Worm (Caenorhabditis elegans) whole organism, L1 larva: ENCODE results near the gene cdt-2.

Source experiments
- C16A3.4 ChIP-seq: fragments of 150-350 bp; optimal IDR thresholded peaks from 2 replicates; lab custom pipeline; 2014; ENCODE audit warnings: missing biosample characterization, missing genetic modification characterization
- F16B12.6 ChIP-seq: fragments of 150-350 bp; optimal IDR thresholded peaks from 2 replicates; lab custom pipeline; 2014; ENCODE audit warnings: missing biosample characterization, missing genetic modification characterization
- aha-1 ChIP-seq: fragments of 150-350 bp; optimal IDR thresholded peaks from 2 replicates; lab custom pipeline; 2014; ENCODE audit warnings: missing biosample characterization, missing genetic modification characterization
- ama-1 ChIP-seq: fragments of 150-350 bp; optimal IDR thresholded peaks from 2 replicates; lab custom pipeline; 2014
- ceh-8 ChIP-seq: fragments of 200-800 bp; sonication (Bioruptor generic); optimal IDR thresholded peaks from 2 replicates; lab custom pipeline; 2018; ENCODE audit warnings: mild to moderate bottlenecking, missing genetic modification characterization, moderate library complexity, missing compliant biosample characterization
- ceh-82 ChIP-seq, 3 experiments: fragments of 150-350 bp in 1 of 3; sonication (generic microtip) in 2 of 3; optimal IDR thresholded peaks; 2 replicates each; lab custom pipeline; 2014 to 2017; ENCODE audit warnings: missing biosample characterization in 3 of 3, missing genetic modification characterization in 3 of 3
- ceh-88 ChIP-seq: fragments of 200-800 bp; sonication (Bioruptor generic); IDR thresholded peaks from 2 replicates; pipeline ENCODE4 v1.3.6; 2022; ENCODE audit warnings: missing genetic modification characterization, missing compliant biosample characterization
- efl-1 ChIP-seq, 4 experiments: fragments of 150-350 bp; optimal IDR thresholded peaks in 3 of 4; peaks in 1 of 4; 1 replicate in 1 of 4; 2 replicates in 3 of 4; lab custom pipeline; 2014; ENCODE audit warnings: missing biosample characterization in 2 of 4, missing genetic modification characterization in 2 of 4, missing genetic modification reagents in 2 of 4
- efl-3 ChIP-seq: fragments of 200-800 bp; sonication (Bioruptor generic); optimal IDR thresholded peaks from 2 replicates; lab custom pipeline; 2018; ENCODE audit warnings: mild to moderate bottlenecking, missing genetic modification characterization, missing compliant biosample characterization
- egl-13 ChIP-seq: sonication (generic microtip); optimal IDR thresholded peaks from 2 replicates; lab custom pipeline; 2016; ENCODE audit warnings: missing genotype, missing genetic modification reagents, missing genetic modification characterization, missing compliant biosample characterization
- egl-27 ChIP-seq, 2 experiments: fragments of 150-350 bp in 1 of 2; sonication (generic microtip); optimal IDR thresholded peaks; 3 replicates each; lab custom pipeline; 2017 to 2018; ENCODE audit warnings: missing biosample characterization in 2 of 2, missing genetic modification characterization in 2 of 2, missing genetic modification reagents in 2 of 2
- elt-2 ChIP-seq: sonication (generic microtip); optimal IDR thresholded peaks from 2 replicates; lab custom pipeline; 2016; ENCODE audit warnings: missing genetic modification characterization, mild to moderate bottlenecking, inconsistent platforms, missing compliant biosample characterization, missing genetic modification reagents
- elt-3 ChIP-seq, 6 experiments: fragments of 150-350 bp in 1 of 6; sonication (generic microtip); optimal IDR thresholded peaks; 2 replicates each; lab custom pipeline; 2017 to 2018; ENCODE audit warnings: missing biosample characterization in 6 of 6, missing genetic modification characterization in 6 of 6, inconsistent platforms in 1 of 6
- fkh-4 ChIP-seq: sonication (generic microtip); optimal IDR thresholded peaks from 2 replicates; lab custom pipeline; 2016; ENCODE audit warnings: missing compliant biosample characterization, missing genetic modification characterization, borderline replicate concordance
- fkh-8 ChIP-seq: sonication (generic microtip); optimal IDR thresholded peaks from 2 replicates; lab custom pipeline; 2016; ENCODE audit warnings: mild to moderate bottlenecking, missing genetic modification characterization, missing compliant biosample characterization
- fos-1 ChIP-seq: fragments of 150-350 bp; optimal IDR thresholded peaks from 2 replicates; lab custom pipeline; 2014; ENCODE audit warnings: missing biosample characterization, missing genetic modification characterization
- hlh-17 ChIP-seq: fragments of 200-800 bp; sonication (Bioruptor generic); optimal IDR thresholded peaks from 2 replicates; lab custom pipeline; 2018; ENCODE audit warnings: missing genetic modification characterization, mild to moderate bottlenecking, missing compliant biosample characterization, moderate library complexity, borderline replicate concordance
- jun-1 ChIP-seq: fragments of 150-350 bp; optimal IDR thresholded peaks from 2 replicates; lab custom pipeline; 2014; ENCODE audit warnings: missing biosample characterization, missing genetic modification reagents, missing genetic modification characterization
- lin-14 ChIP-seq: fragments of 200-800 bp; sonication (Bioruptor generic); optimal IDR thresholded peaks from 2 replicates; lab custom pipeline; 2018; ENCODE audit warnings: mild to moderate bottlenecking, missing genetic modification characterization, moderate library complexity, missing compliant biosample characterization
- lin-35 ChIP-seq, 2 experiments: fragments of 150-350 bp; optimal IDR thresholded peaks; 2 replicates each; lab custom pipeline; 2014; ENCODE audit warnings: missing biosample characterization in 2 of 2, missing genetic modification characterization in 2 of 2, missing genetic modification reagents in 2 of 2
- lsy-2 ChIP-seq, 2 experiments: fragments of 150-350 bp; optimal IDR thresholded peaks; 2 replicates each; lab custom pipeline; 2014; ENCODE audit warnings: missing biosample characterization in 2 of 2, missing genetic modification characterization in 2 of 2
- mab-9 ChIP-seq: fragments of 200-800 bp; sonication (Bioruptor generic); IDR thresholded peaks from 2 replicates; pipeline ENCODE4 v1.3.6; 2022; ENCODE audit warnings: missing genetic modification reagents, missing genetic modification characterization, missing compliant biosample characterization
- mdl-1 ChIP-seq, 2 experiments: fragments of 150-350 bp; optimal IDR thresholded peaks; 2 replicates each; lab custom pipeline; 2014 to 2017; ENCODE audit warnings: missing biosample characterization in 2 of 2, missing genetic modification characterization in 2 of 2, inconsistent platforms in 1 of 2
- mef-2 ChIP-seq: fragments of 150-350 bp; optimal IDR thresholded peaks from 2 replicates; lab custom pipeline; 2014; ENCODE audit warnings: missing biosample characterization, missing genetic modification characterization
- nhr-237 ChIP-seq: fragments of 150-350 bp; optimal IDR thresholded peaks from 2 replicates; lab custom pipeline; 2014; ENCODE audit warnings: missing biosample characterization, missing genetic modification characterization
- nhr-47 ChIP-seq: sonication (generic microtip); optimal IDR thresholded peaks from 2 replicates; lab custom pipeline; 2016; ENCODE audit warnings: mild to moderate bottlenecking, missing genetic modification characterization, moderate library complexity, missing compliant biosample characterization
- nhr-71 ChIP-seq: sonication (generic microtip); optimal IDR thresholded peaks from 2 replicates; lab custom pipeline; 2016; ENCODE audit warnings: mild to moderate bottlenecking, missing genetic modification characterization, moderate library complexity, missing compliant biosample characterization
- nhr-76 ChIP-seq: sonication (generic microtip); optimal IDR thresholded peaks from 2 replicates; lab custom pipeline; 2017; ENCODE audit warnings: missing biosample characterization, missing genetic modification characterization
- pax-3 ChIP-seq: fragments of 200-800 bp; sonication (Bioruptor generic); optimal IDR thresholded peaks from 2 replicates; lab custom pipeline; 2018; ENCODE audit warnings: mild to moderate bottlenecking, missing genetic modification characterization, moderate library complexity, missing compliant biosample characterization
- snpc-4 ChIP-seq: fragments of 150-350 bp; optimal IDR thresholded peaks from 2 replicates; lab custom pipeline; 2014; ENCODE audit warnings: missing biosample characterization, missing genetic modification characterization
- snu-23 ChIP-seq: sonication (generic microtip); optimal IDR thresholded peaks from 2 replicates; lab custom pipeline; 2016; ENCODE audit warnings: missing genetic modification characterization, missing compliant biosample characterization
- sptf-1 ChIP-seq: fragments of 150-350 bp; optimal IDR thresholded peaks from 2 replicates; lab custom pipeline; 2014; ENCODE audit warnings: missing biosample characterization, missing genetic modification characterization
- tbx-2 ChIP-seq: sonication (generic microtip); optimal IDR thresholded peaks from 2 replicates; lab custom pipeline; 2016; ENCODE audit warnings: missing genetic modification characterization, missing compliant biosample characterization
- tlp-1 ChIP-seq: fragments of 150-350 bp; optimal IDR thresholded peaks from 2 replicates; lab custom pipeline; 2014; ENCODE audit warnings: missing biosample characterization, missing genetic modification characterization
- unc-30 ChIP-seq: sonication (generic microtip); optimal IDR thresholded peaks from 2 replicates; lab custom pipeline; 2017; ENCODE audit warnings: missing biosample characterization, missing genetic modification characterization
- unc-98 ChIP-seq: fragments of 200-800 bp; sonication (Bioruptor generic); IDR thresholded peaks from 2 replicates; pipeline ENCODE4 v1.3.6; 2022; ENCODE audit warnings: missing genetic modification characterization, missing compliant biosample characterization
- vab-15 ChIP-seq: sonication (generic microtip); optimal IDR thresholded peaks from 2 replicates; lab custom pipeline; 2017; ENCODE audit warnings: missing genotype, mild to moderate bottlenecking, missing genetic modification characterization, missing compliant biosample characterization
- xbp-1 ChIP-seq: sonication (generic microtip); optimal IDR thresholded peaks from 2 replicates; lab custom pipeline; 2016; ENCODE audit warnings: missing genetic modification characterization, missing compliant biosample characterization
- ztf-11 ChIP-seq, 2 experiments: sonication (generic microtip); optimal IDR thresholded peaks; 2 replicates each; lab custom pipeline; 2016 to 2017; ENCODE audit warnings: missing genetic modification characterization in 2 of 2, missing biosample characterization in 1 of 2, missing compliant biosample characterization in 1 of 2

Gene cdt-2

DNA sequence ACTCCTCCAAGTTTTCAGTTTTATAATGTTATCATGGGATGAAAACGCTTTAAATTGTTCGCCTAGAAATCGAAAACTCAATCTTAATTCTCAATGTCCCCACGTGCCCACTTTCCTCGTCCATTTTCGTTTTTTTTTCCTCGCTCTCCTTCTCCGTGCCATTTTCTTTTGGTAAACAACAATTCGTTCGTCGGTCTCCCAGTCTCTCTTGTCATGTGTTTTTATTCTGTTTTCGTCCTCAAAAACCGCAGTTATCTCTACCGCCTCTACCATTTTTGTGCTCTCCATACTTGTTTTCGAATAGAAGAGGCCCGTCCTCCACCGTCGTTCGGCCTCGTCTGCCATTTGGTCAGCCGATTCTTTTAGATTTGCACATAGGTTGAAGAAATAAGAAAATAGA, 42.4 kb downstream of the cdt-2 start (continued):
- peak; percentile 2 to 8 for TF ChIP-seq efl-1 (optimal IDR thresholded peaks at IDR 0.05; lab: Kevin White, UChicago)
- TF ChIP-seq efl-1 (GFP tag; optimal IDR thresholded peaks at IDR 0.05 in 1 of 2; lab: Kevin White, UChicago), result peak in 1 of 2 experiments; percentile 74
- TF ChIP-seq jun-1 (tag; lab: Kevin White, UChicago), result no peak
- peak; percentile 36 for TF ChIP-seq ama-1 (lab: Kevin White, UChicago)
- peak; percentile 0 for TF ChIP-seq fkh-8 (tag; lab: Kevin White, UChicago)
- peak; percentile 21 to 52 for TF ChIP-seq lin-35 (GFP tag; optimal IDR thresholded peaks at IDR 0.05; lab: Kevin White, UChicago)
- no peak for TF ChIP-seq xbp-1 (tag; lab: Kevin White, UChicago)
- no peak for TF ChIP-seq unc-30 (tag; lab: Kevin White, UChicago)
- TF ChIP-seq ceh-8 (GFP tag; lab: Kevin White, UChicago), result no peak
- TF ChIP-seq nhr-71, result no peak
- no peak for TF ChIP-seq vab-15 (tag; lab: Kevin White, UChicago)
- TF ChIP-seq ceh-82 (tag; optimal IDR thresholded peaks at IDR 0.05; lab: Kevin White, UChicago), result no peak
- no peak for TF ChIP-seq F16B12.6 (tag; lab: Kevin White, UChicago)
- 0 out of 2 replicates have a peak, but pooled peaks have one; percentile 7 for TF ChIP-seq ceh-88
- no peak for TF ChIP-seq aha-1 (tag; lab: Kevin White, UChicago)
- TF ChIP-seq egl-27 (tag; optimal IDR thresholded peaks at IDR 0.05; lab: Kevin White, UChicago), result no peak
- no peak for TF ChIP-seq fkh-4 (tag; lab: Kevin White, UChicago)
- no peak for TF ChIP-seq tlp-1 (tag; lab: Kevin White, UChicago)
- peak; percentile 29 for TF ChIP-seq C16A3.4 (tag; lab: Kevin White, UChicago)
- TF ChIP-seq lin-14 (GFP tag; lab: Kevin White, UChicago), result peak; percentile 77
- peak; percentile 8 for TF ChIP-seq tbx-2 (tag; lab: Kevin White, UChicago)
- TF ChIP-seq lsy-2 (tag; optimal IDR thresholded peaks at IDR 0.05; lab: Kevin White, UChicago), result peak in 1 of 2 experiments; percentile 35
- no peak for TF ChIP-seq nhr-47
- TF ChIP-seq pax-3 (tag; lab: Kevin White, UChicago), result peak; percentile 51
- TF ChIP-seq elt-2 (tag; lab: Kevin White, UChicago), result no peak
- TF ChIP-seq nhr-237 (tag; lab: Kevin White, UChicago), result no peak
- no peak for TF ChIP-seq elt-3 (tag; optimal IDR thresholded peaks at IDR 0.05; lab: Kevin White, UChicago)
- TF ChIP-seq unc-98 (GFP tag; lab: Robert Waterston, UW), result no peak
- peak in 1 of 2 experiments; percentile 6 for TF ChIP-seq ztf-11 (tag; optimal IDR thresholded peaks at IDR 0.05; lab: Kevin White, UChicago)
- TF ChIP-seq efl-3 (GFP tag; lab: Kevin White, UChicago), result no peak
- TF ChIP-seq mef-2 (tag; lab: Kevin White, UChicago), result no peak
- TF ChIP-seq snu-23, result peak; percentile 45
- TF ChIP-seq, all 84 proteins: peak for 17

DNA sequence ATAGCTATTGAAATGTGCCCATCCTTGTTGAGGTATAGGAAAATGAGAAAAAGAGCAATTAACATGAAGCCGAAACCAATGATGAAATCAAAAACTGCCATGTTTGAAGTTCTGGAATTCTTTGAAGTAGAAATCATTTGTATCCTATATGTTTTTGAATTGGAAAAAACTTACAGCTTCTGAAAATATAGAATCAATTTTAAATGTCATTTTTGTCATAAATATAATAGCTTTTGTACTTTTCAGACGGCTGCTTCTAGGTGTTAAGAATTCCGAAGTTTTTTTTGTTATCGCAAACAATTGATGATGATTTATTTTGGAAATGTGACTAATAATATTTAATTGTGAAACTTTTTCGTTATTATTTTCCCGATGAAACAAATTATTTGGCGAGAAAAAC, 43.9 kb downstream of the cdt-2 start, which contains the start of gene C30G7.4:
C30G7.4 (minus strand) TSS at position 101 of the 400 bp plus-strand sequence.
- TF ChIP-seq tlp-1 (tag; lab: Kevin White, UChicago) (no peak), fkh-8 (tag; lab: Kevin White, UChicago) (no peak), fkh-4 (tag; lab: Kevin White, UChicago) (no peak), ceh-82 (tag; optimal IDR thresholded peaks at IDR 0.05; lab: Kevin White, UChicago) (no peak), nhr-76 (tag; lab: Kevin White, UChicago) (no peak), ceh-88 (no peak), hlh-17 (GFP tag; lab: Kevin White, UChicago) (no peak), mdl-1 (tag; optimal IDR thresholded peaks at IDR 0.05; lab: Kevin White, UChicago) (no peak), egl-13 (tag; lab: Kevin White, UChicago) (no peak), xbp-1 (tag; lab: Kevin White, UChicago) (no peak), sptf-1 (no peak), unc-30 (tag; lab: Kevin White, UChicago) (no peak), nhr-237 (tag; lab: Kevin White, UChicago) (no peak), snpc-4 (tag; lab: Kevin White, UChicago) (no peak), jun-1 (tag; lab: Kevin White, UChicago) (no peak), fos-1 (no peak), mab-9 (GFP tag; lab: Robert Waterston, UW) (no peak), lsy-2 (tag; optimal IDR thresholded peaks at IDR 0.05; lab: Kevin White, UChicago) (no peak)
